Worm (Caenorhabditis elegans): ENCODE measurements around the gene daf-3.

DNA sequence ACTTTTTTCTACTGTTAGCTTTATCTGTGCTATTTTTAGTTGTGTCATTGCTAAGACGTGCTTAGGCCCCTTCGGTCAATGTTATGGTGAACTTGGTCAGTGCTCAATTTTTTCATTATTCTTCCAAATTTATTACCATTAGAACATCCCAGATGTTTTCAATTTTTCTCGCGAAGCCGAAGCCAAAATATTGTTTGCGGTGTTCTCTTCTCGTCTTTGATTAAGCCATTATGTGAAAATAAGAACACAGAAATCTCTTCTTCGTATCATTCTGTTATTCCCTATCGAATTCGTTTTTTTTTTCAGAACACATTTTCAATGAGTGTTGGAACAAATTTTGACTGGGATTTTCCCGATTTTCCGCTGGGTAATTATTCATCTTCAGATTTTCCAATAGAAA is 22.8 kb downstream of the daf-3 start, which contains the start of gene gtr-1:
- TF ChIP-seq him-1 (tag; optimal IDR thresholded peaks at IDR 0.05): no peak
- no peak for TF ChIP-seq W03F9.2 (tag; optimal IDR thresholded peaks at IDR 0.05)
